Fruit fly (Drosophila melanogaster) whole organism, embryonic: ENCODE measurements around the gene CG13075.

Experiments
- Atf3 ChIP-seq: fragments of 200-800 bp; sonication (Bioruptor generic); optimal IDR thresholded peaks from 3 replicates; lab custom pipeline; 2016; ENCODE audit warnings: missing biosample characterization, missing genetic modification characterization
- CG10431 ChIP-seq: fragments of 200-800 bp; sonication (Bioruptor generic); optimal IDR thresholded peaks from 3 replicates; lab custom pipeline; 2018; ENCODE audit warnings: missing biosample characterization, mild to moderate bottlenecking, missing genetic modification characterization
- CG10979 ChIP-seq: fragments of 200-800 bp; sonication (Bioruptor generic); optimal IDR thresholded peaks from 2 replicates; lab custom pipeline; 2018; ENCODE audit warnings: missing biosample characterization, mild to moderate bottlenecking, missing genetic modification characterization, moderate library complexity
- CG11093 ChIP-seq: fragments of 200-800 bp; sonication (Bioruptor generic); IDR thresholded peaks from 3 replicates; pipeline ENCODE4 v1.3.6; 2022; ENCODE audit warnings: missing biosample characterization, missing genetic modification characterization
- CG13296 ChIP-seq: fragments of 200-800 bp; sonication (Bioruptor generic); optimal IDR thresholded peaks from 3 replicates; lab custom pipeline; 2018; ENCODE audit warnings: missing biosample characterization, mild to moderate bottlenecking, missing genetic modification characterization
- CG14965 ChIP-seq: fragments of 200-800 bp; sonication (Bioruptor generic); optimal IDR thresholded peaks from 2 replicates; lab custom pipeline; 2016; ENCODE audit warnings: missing biosample characterization, missing genetic modification characterization, borderline replicate concordance
- CG1602 ChIP-seq: fragments of 200-800 bp; sonication (Bioruptor generic); optimal IDR thresholded peaks from 3 replicates; lab custom pipeline; 2016; ENCODE audit warnings: missing biosample characterization, missing genetic modification characterization
- CG17829 ChIP-seq: fragments of 200-800 bp; optimal IDR thresholded peaks from 2 replicates; lab custom pipeline; 2019; ENCODE audit warnings: missing biosample characterization, mild to moderate bottlenecking, missing genetic modification characterization, moderate library complexity
- CG18476 ChIP-seq: fragments of 200-800 bp; sonication (Bioruptor generic); optimal IDR thresholded peaks from 2 replicates; lab custom pipeline; 2016; ENCODE audit warnings: missing biosample characterization, mild to moderate bottlenecking, missing genetic modification characterization
- CG2120 ChIP-seq: fragments of 200-800 bp; sonication (Bioruptor generic); optimal IDR thresholded peaks from 3 replicates; lab custom pipeline; 2016; ENCODE audit warnings: missing biosample characterization, missing genetic modification characterization
- CG2129 ChIP-seq: fragments of 200-800 bp; sonication (Bioruptor generic); IDR thresholded peaks from 2 replicates; pipeline ENCODE4 v1.3.6; 2022; ENCODE audit warnings: missing biosample characterization, missing genetic modification characterization; ENCODE audit not compliant: partially characterized antibody
- CG2712 ChIP-seq: fragments of 200-800 bp; optimal IDR thresholded peaks from 3 replicates; lab custom pipeline; 2019; ENCODE audit warnings: missing biosample characterization, mild to moderate bottlenecking, missing genetic modification characterization, moderate library complexity
- CG30403 ChIP-seq: fragments of 200-800 bp; sonication (Bioruptor generic); optimal IDR thresholded peaks from 3 replicates; lab custom pipeline; 2016; ENCODE audit warnings: missing biosample characterization, missing genetic modification characterization
- CG32532 ChIP-seq: fragments of 200-800 bp; sonication (Bioruptor generic); IDR thresholded peaks from 2 replicates; pipeline ENCODE4 v1.3.6; 2022; ENCODE audit warnings: missing biosample characterization, missing genetic modification characterization
- CG33213 ChIP-seq: fragments of 200-800 bp; sonication (Bioruptor generic); optimal IDR thresholded peaks from 3 replicates; lab custom pipeline; 2016; ENCODE audit warnings: missing biosample characterization, missing genetic modification characterization
- CG4617 ChIP-seq: fragments of 200-800 bp; sonication (Bioruptor generic); optimal IDR thresholded peaks from 3 replicates; lab custom pipeline; 2016; ENCODE audit warnings: missing biosample characterization, missing genetic modification characterization, borderline replicate concordance
- CG4707 ChIP-seq: fragments of 200-800 bp; sonication (Bioruptor generic); optimal IDR thresholded peaks from 2 replicates; lab custom pipeline; 2018; ENCODE audit warnings: missing biosample characterization, mild to moderate bottlenecking, missing genetic modification characterization, moderate library complexity
- CG6791 ChIP-seq: fragments of 200-800 bp; sonication (Bioruptor generic); IDR thresholded peaks from 3 replicates; pipeline ENCODE4 v1.3.6; 2022; ENCODE audit warnings: missing biosample characterization, missing genetic modification characterization; ENCODE audit not compliant: partially characterized antibody
- CG6813 ChIP-seq: fragments of 200-800 bp; sonication (Bioruptor generic); optimal IDR thresholded peaks from 2 replicates; lab custom pipeline; 2017; ENCODE audit warnings: missing biosample characterization, missing genetic modification characterization, mild to moderate bottlenecking, moderate library complexity, missing genetic modification reagents
- CG8089 ChIP-seq: fragments of 200-800 bp; sonication (Bioruptor generic); optimal IDR thresholded peaks from 3 replicates; lab custom pipeline; 2016; ENCODE audit warnings: missing biosample characterization, missing genetic modification characterization
- CG8290 ChIP-seq, 3 experiments: fragments of 200-800 bp; sonication (Bioruptor generic); optimal IDR thresholded peaks; 2 replicates each; lab custom pipeline; 2016 to 2019; ENCODE audit warnings: missing biosample characterization in 3 of 3, missing genetic modification characterization in 3 of 3, mild to moderate bottlenecking in 2 of 3, moderate library complexity in 1 of 3
- CG9437 ChIP-seq: fragments of 200-800 bp; sonication (Bioruptor generic); optimal IDR thresholded peaks from 2 replicates; lab custom pipeline; 2018; ENCODE audit warnings: missing biosample characterization, mild to moderate bottlenecking, missing genetic modification characterization
- Doc2 ChIP-seq: fragments of 200-800 bp; sonication (Bioruptor generic); IDR thresholded peaks from 2 replicates; pipeline ENCODE4 v1.3.6; 2022; ENCODE audit warnings: missing biosample characterization, missing genetic modification characterization
- Fer3 ChIP-seq: fragments of 200-800 bp; sonication (Bioruptor generic); optimal IDR thresholded peaks from 2 replicates; lab custom pipeline; 2018; ENCODE audit warnings: missing biosample characterization, mild to moderate bottlenecking, missing genetic modification characterization, moderate library complexity
- Hmx ChIP-seq: fragments of 200-800 bp; sonication (Bioruptor generic); optimal IDR thresholded peaks from 2 replicates; lab custom pipeline; 2016; ENCODE audit warnings: missing biosample characterization, missing genetic modification characterization
- Hr39 ChIP-seq: fragments of >200 bp; optimal IDR thresholded peaks from 2 replicates; lab custom pipeline; 2017
- Max ChIP-seq: fragments of 200-800 bp; sonication (Bioruptor generic); optimal IDR thresholded peaks from 2 replicates; lab custom pipeline; 2016; ENCODE audit warnings: missing biosample characterization, mild to moderate bottlenecking, missing genetic modification characterization
- Meics ChIP-seq: fragments of 200-800 bp; sonication (Bioruptor generic); optimal IDR thresholded peaks from 2 replicates; lab custom pipeline; 2017; ENCODE audit warnings: missing biosample characterization, mild to moderate bottlenecking, missing genetic modification characterization
- Ptx1 ChIP-seq: fragments of 200-800 bp; sonication (Bioruptor generic); IDR thresholded peaks from 2 replicates; pipeline ENCODE4 v1.3.6; 2022; ENCODE audit warnings: missing biosample characterization, missing genetic modification characterization
- Rx ChIP-seq: fragments of 200-800 bp; sonication (Bioruptor generic); IDR thresholded peaks from 2 replicates; pipeline ENCODE4 v1.3.6; 2022; ENCODE audit warnings: missing biosample characterization, missing genetic modification characterization
- Sox100B ChIP-seq: fragments of 200-800 bp; sonication (Bioruptor generic); optimal IDR thresholded peaks from 3 replicates; lab custom pipeline; 2018; ENCODE audit warnings: missing biosample characterization, mild to moderate bottlenecking, missing genetic modification characterization
- Sox102F ChIP-seq: fragments of 200-800 bp; sonication (Bioruptor generic); optimal IDR thresholded peaks from 2 replicates; lab custom pipeline; 2018; ENCODE audit warnings: missing biosample characterization, mild to moderate bottlenecking, missing genetic modification characterization, moderate library complexity
- Spps ChIP-seq: fragments of 200-800 bp; sonication (Bioruptor generic); optimal IDR thresholded peaks from 2 replicates; lab custom pipeline; 2018; ENCODE audit warnings: missing biosample characterization, mild to moderate bottlenecking, missing genetic modification characterization
- Ssrp ChIP-seq: fragments of 200-800 bp; sonication (Bioruptor generic); optimal IDR thresholded peaks from 2 replicates; lab custom pipeline; 2018; ENCODE audit warnings: missing biosample characterization, mild to moderate bottlenecking, missing genetic modification characterization, moderate library complexity
- crp ChIP-seq, 2 experiments: fragments of 200-800 bp; sonication (Bioruptor generic); optimal IDR thresholded peaks; 2 replicates in 1 of 2; 3 replicates in 1 of 2; lab custom pipeline; 2017; ENCODE audit warnings: missing biosample characterization in 2 of 2, missing genetic modification characterization in 2 of 2, mild to moderate bottlenecking in 1 of 2, moderate library complexity in 1 of 2
- dm ChIP-seq: fragments of 200-800 bp; sonication (Bioruptor generic); optimal IDR thresholded peaks from 3 replicates; lab custom pipeline; 2016; ENCODE audit warnings: missing biosample characterization, missing genetic modification characterization
- dysf ChIP-seq: fragments of 200-800 bp; sonication (Bioruptor generic); IDR thresholded peaks from 3 replicates; pipeline ENCODE4 v1.3.6; 2022; ENCODE audit warnings: missing biosample characterization, missing genetic modification characterization
- hbn ChIP-seq: fragments of 200-800 bp; sonication (Bioruptor generic); IDR thresholded peaks from 2 replicates; pipeline ENCODE4 v1.3.6; 2022; ENCODE audit warnings: missing biosample characterization, missing genetic modification characterization; ENCODE audit not compliant: partially characterized antibody
- hth ChIP-seq: fragments of >200 bp; optimal IDR thresholded peaks from 2 replicates; lab custom pipeline; 2017; ENCODE audit warnings: inconsistent platforms
- jumu ChIP-seq: fragments of 200-800 bp; sonication (Bioruptor generic); optimal IDR thresholded peaks from 3 replicates; lab custom pipeline; 2016; ENCODE audit warnings: missing biosample characterization, missing genetic modification characterization
- mirr ChIP-seq: fragments of 200-800 bp; sonication (Bioruptor generic); optimal IDR thresholded peaks from 3 replicates; lab custom pipeline; 2018; ENCODE audit warnings: missing biosample characterization, mild to moderate bottlenecking, missing genetic modification characterization
- nom ChIP-seq: fragments of 200-800 bp; sonication (Bioruptor generic); optimal IDR thresholded peaks from 2 replicates; lab custom pipeline; 2017; ENCODE audit warnings: missing biosample characterization, missing genetic modification characterization, mild to moderate bottlenecking, moderate library complexity, missing genetic modification reagents
- otp ChIP-seq: fragments of 200-800 bp; sonication (Bioruptor generic); IDR thresholded peaks from 3 replicates; pipeline ENCODE4, ENCODE4 v1.3.6; 2022; ENCODE audit warnings: missing biosample characterization, missing genetic modification characterization
- shn ChIP-seq: fragments of 200-800 bp; sonication (Bioruptor generic); optimal IDR thresholded peaks from 3 replicates; lab custom pipeline; 2016; ENCODE audit warnings: missing biosample characterization, missing genetic modification characterization
- slbo ChIP-seq: fragments of 200-800 bp; sonication (Bioruptor generic); IDR thresholded peaks from 2 replicates; pipeline ENCODE4 v1.3.6; 2022; ENCODE audit warnings: missing biosample characterization, missing genetic modification characterization
- tx ChIP-seq: fragments of 200-800 bp; sonication (Bioruptor generic); optimal IDR thresholded peaks from 2 replicates; lab custom pipeline; 2016; ENCODE audit warnings: missing biosample characterization, missing genetic modification characterization
- unc-4 ChIP-seq: fragments of 200-800 bp; sonication (Bioruptor generic); IDR thresholded peaks from 2 replicates; pipeline ENCODE4 v1.3.6; 2022; ENCODE audit warnings: missing biosample characterization, missing genetic modification characterization; ENCODE audit not compliant: partially characterized antibody
- unpg ChIP-seq: fragments of 200-800 bp; sonication (Bioruptor generic); optimal IDR thresholded peaks from 3 replicates; lab custom pipeline; 2018; ENCODE audit warnings: missing biosample characterization, mild to moderate bottlenecking, missing genetic modification characterization, moderate library complexity
- zen ChIP-seq: fragments of 200-800 bp; sonication (Bioruptor generic); optimal IDR thresholded peaks from 3 replicates; lab custom pipeline; 2018; ENCODE audit warnings: missing biosample characterization, mild to moderate bottlenecking, missing genetic modification characterization, moderate library complexity
- zen2 ChIP-seq: fragments of 200-800 bp; sonication (Bioruptor generic); IDR thresholded peaks from 3 replicates; pipeline ENCODE4 v1.3.6; 2022; ENCODE audit warnings: missing biosample characterization, missing genetic modification characterization; ENCODE audit not compliant: partially characterized antibody
- zf30C ChIP-seq: fragments of 200-800 bp; sonication (Bioruptor generic); optimal IDR thresholded peaks from 3 replicates; lab custom pipeline; 2018; ENCODE audit warnings: missing biosample characterization, mild to moderate bottlenecking, missing genetic modification characterization

CG13075 gene

dm6 chr3L:16054095-16054494 is 29.7 kb upstream of the CG13075 start (continued):
- peak; percentile 62 for TF ChIP-seq Ssrp
- no peak for TF ChIP-seq zf30C
- no peak for TF ChIP-seq hth (lab: Kevin White, UChicago)
- TF ChIP-seq CG9437, result peak; percentile 62
- no peak; the same call in none of the 2 replicates for TF ChIP-seq CG32532
- TF ChIP-seq Hr39 (lab: Kevin White, UChicago), result no peak
- no peak for TF ChIP-seq shn (GFP tag; lab: Kevin White, UChicago)
- TF ChIP-seq dm (GFP tag; lab: Kevin White, UChicago), result no peak
- peak; percentile 65 for TF ChIP-seq Ptx1 (GFP tag; lab: Robert Waterston, UW)
- peak; percentile 61 for TF ChIP-seq dysf (GFP tag; lab: Robert Waterston, UW)
- no peak for TF ChIP-seq CG10431 (GFP tag; lab: Kevin White, UChicago)
- peak; percentile 68 for TF ChIP-seq CG2712 (tag; lab: Kevin White, UChicago)
- TF ChIP-seq jumu (GFP tag; lab: Kevin White, UChicago), result no peak
- TF ChIP-seq CG17829 (tag; lab: Kevin White, UChicago), result peak; percentile 57
- TF ChIP-seq Atf3 (GFP tag; lab: Kevin White, UChicago), result no peak
- no peak for TF ChIP-seq CG13296 (GFP tag; lab: Kevin White, UChicago)
- no peak for TF ChIP-seq crp (GFP tag; optimal IDR thresholded peaks at IDR 0.05; lab: Kevin White, UChicago)
- no peak for TF ChIP-seq zen2 (GFP tag; lab: Robert Waterston, UW)
- TF ChIP-seq CG4617 (GFP tag; lab: Kevin White, UChicago), result no peak
- TF ChIP-seq CG1602 (GFP tag; lab: Kevin White, UChicago), result peak; percentile 25
- no peak for TF ChIP-seq CG6813
- TF ChIP-seq Doc2 (GFP tag; lab: Robert Waterston, UW), result no peak
- peak; percentile 72 for TF ChIP-seq Sox102F (GFP tag; lab: Kevin White, UChicago)
- TF ChIP-seq Spps, result no peak
- no peak for TF ChIP-seq CG4707 (GFP tag; lab: Kevin White, UChicago)
- TF ChIP-seq Sox100B (GFP tag; lab: Kevin White, UChicago), result peak; percentile 53
- TF ChIP-seq CG6791, result no peak
- peak; percentile 49 for TF ChIP-seq CG10979 (tag; lab: Kevin White, UChicago)
- TF ChIP-seq mirr, result no peak
- no peak for TF ChIP-seq CG14965
- no peak for TF ChIP-seq tx (GFP tag; lab: Kevin White, UChicago)
- no peak for TF ChIP-seq slbo
- TF ChIP-seq CG8290 (GFP tag; optimal IDR thresholded peaks at IDR 0.05; lab: Kevin White, UChicago), result no peak
- TF ChIP-seq CG8290 (tag; optimal IDR thresholded peaks at IDR 0.05; lab: Kevin White, UChicago), result no peak
- TF ChIP-seq Fer3 (tag; lab: Kevin White, UChicago), result peak; percentile 31
- TF ChIP-seq Hmx (GFP tag; lab: Kevin White, UChicago), result no peak
- TF ChIP-seq CG33213, result no peak
- TF ChIP-seq unpg, result peak; percentile 50
- TF ChIP-seq CG18476 (GFP tag; lab: Kevin White, UChicago), result no peak
- no peak for TF ChIP-seq hbn (GFP tag; lab: Robert Waterston, UW)
- peak; percentile 50 for TF ChIP-seq CG30403 (GFP tag; lab: Kevin White, UChicago)
- no peak for TF ChIP-seq Max
- no peak for TF ChIP-seq unc-4 (GFP tag; lab: Robert Waterston, UW)
- no peak for TF ChIP-seq CG2129 (GFP tag; lab: Robert Waterston, UW)
- TF ChIP-seq otp, result peak; percentile 28; the same call in 1 of the 3 replicates
- TF ChIP-seq CG8089 (GFP tag; lab: Kevin White, UChicago), result no peak
- peak; percentile 32 for TF ChIP-seq Meics (GFP tag; lab: Kevin White, UChicago)
- no peak for TF ChIP-seq zen
- TF ChIP-seq CG11093 (GFP tag; lab: Robert Waterston, UW), result peak; percentile 45; the same call in 1 of the 3 replicates
- peak; percentile 10 for TF ChIP-seq CG2120 (GFP tag; lab: Kevin White, UChicago)
- no peak for TF ChIP-seq nom (GFP tag; lab: Kevin White, UChicago)
- TF ChIP-seq Rx (GFP tag; lab: Robert Waterston, UW), result no peak
